Fruit fly (Drosophila melanogaster) whole organism, prepupa: ENCODE results near the gene IleRS-m.

Experiments used
- CG1621 ChIP-seq: fragments of 200-800 bp; sonication (Bioruptor generic); optimal IDR thresholded peaks from 3 replicates; lab custom pipeline; 2018; ENCODE audit warnings: missing biosample characterization, mild to moderate bottlenecking, missing genetic modification characterization
- CG16779 ChIP-seq: fragments of 200-800 bp; sonication (Bioruptor generic); optimal IDR thresholded peaks from 3 replicates; lab custom pipeline; 2017; ENCODE audit warnings: missing biosample characterization, mild to moderate bottlenecking, missing genetic modification characterization
- CG3032 ChIP-seq: fragments of 200-800 bp; optimal IDR thresholded peaks from 2 replicates; lab custom pipeline; 2019; ENCODE audit warnings: missing biosample characterization, mild to moderate bottlenecking, missing genetic modification characterization, moderate library complexity
- Ets21C ChIP-seq: fragments of 200-800 bp; sonication (Bioruptor generic); optimal IDR thresholded peaks from 3 replicates; lab custom pipeline; 2016; ENCODE audit warnings: missing biosample characterization, missing genetic modification characterization
- Gug ChIP-seq: fragments of 200-800 bp; sonication (Bioruptor generic); IDR thresholded peaks from 2 replicates; pipeline ENCODE4 v1.3.6; 2022; ENCODE audit warnings: missing biosample characterization, missing genetic modification characterization
- achi ChIP-seq: fragments of 200-800 bp; sonication (Bioruptor generic); optimal IDR thresholded peaks from 3 replicates; lab custom pipeline; 2016; ENCODE audit warnings: missing biosample characterization, missing genetic modification characterization
- dsx ChIP-seq: fragments of 200-800 bp; optimal IDR thresholded peaks from 3 replicates; lab custom pipeline; 2019; ENCODE audit warnings: missing biosample characterization, mild to moderate bottlenecking, missing genetic modification characterization, moderate library complexity; ENCODE audit not compliant: poor library complexity, severe bottlenecking
- eg ChIP-seq: fragments of 200-800 bp; sonication (Bioruptor generic); IDR thresholded peaks from 3 replicates; pipeline ENCODE4 v1.3.6; 2022; ENCODE audit warnings: missing biosample characterization, missing genetic modification characterization

- TF ChIP-seq CG16779 (no peak), Ets21C (peak; percentile 14), Gug (GFP tag; lab: Robert Waterston, UW) (no peak), CG1621 (peak; percentile 56), CG3032 (tag; lab: Kevin White, UChicago) (peak; percentile 0), achi (GFP tag; lab: Kevin White, UChicago) (peak; percentile 8), dsx (no peak), eg (GFP tag; lab: Robert Waterston, UW) (0 out of 3 replicates have a peak, but pooled peaks have one; percentile 39)
Measured at dm6 chr3L:16149418-16150160, 49.5 kb downstream of the IleRS-m start.
